Worm (Caenorhabditis elegans) whole organism, L3 larva: ENCODE data around the gene C46F4.3.
A peak's percentile ranks its signal among the peaks of the same experiment; 100 is the strongest.

ENCODE experiments used
- ZK546.5 ChIP-seq: sonication (generic microtip); optimal IDR thresholded peaks from 2 replicates; lab custom pipeline; 2017; ENCODE audit warnings: missing biosample characterization, missing genetic modification characterization
- aly-2 ChIP-seq: fragments of 150-350 bp; optimal IDR thresholded peaks from 2 replicates; lab custom pipeline; 2014; ENCODE audit warnings: missing biosample characterization, missing genetic modification characterization
- ceh-16 ChIP-seq: sonication (generic microtip); optimal IDR thresholded peaks from 2 replicates; lab custom pipeline; 2017; ENCODE audit warnings: missing biosample characterization, missing genetic modification characterization
- ceh-28 ChIP-seq: fragments of 150-350 bp; optimal IDR thresholded peaks from 2 replicates; lab custom pipeline; 2014; ENCODE audit warnings: missing biosample characterization, missing genetic modification reagents, missing genetic modification characterization
- ceh-82 ChIP-seq: fragments of 150-350 bp; optimal IDR thresholded peaks from 2 replicates; lab custom pipeline; 2014; ENCODE audit warnings: missing biosample characterization, missing genetic modification characterization
- egl-5 ChIP-seq: fragments of 150-350 bp; optimal IDR thresholded peaks from 2 replicates; lab custom pipeline; 2017; ENCODE audit warnings: missing biosample characterization, missing genetic modification reagents, missing genetic modification characterization, inconsistent platforms
- elt-1 ChIP-seq: fragments of 150-350 bp; optimal IDR thresholded peaks from 2 replicates; lab custom pipeline; 2014; ENCODE audit warnings: missing biosample characterization, missing genetic modification characterization
- elt-3 ChIP-seq, 3 experiments: fragments of 150-350 bp in 1 of 3; sonication (generic microtip) in 2 of 3; optimal IDR thresholded peaks; 2 replicates in 2 of 3; 4 replicates in 1 of 3; lab custom pipeline; 2014 to 2017; ENCODE audit warnings: missing biosample characterization in 3 of 3, missing genetic modification characterization in 3 of 3
- eor-1 ChIP-seq, 2 experiments: fragments of 150-350 bp; optimal IDR thresholded peaks; 2 replicates each; lab custom pipeline; 2014 to 2018; ENCODE audit warnings: missing biosample characterization in 2 of 2, missing genetic modification characterization in 2 of 2
- fkh-10 ChIP-seq: sonication (generic microtip); optimal IDR thresholded peaks from 2 replicates; lab custom pipeline; 2017; ENCODE audit warnings: missing biosample characterization, missing genetic modification reagents, missing genetic modification characterization
- fkh-2 ChIP-seq: fragments of 150-350 bp; optimal IDR thresholded peaks from 2 replicates; lab custom pipeline; 2014; ENCODE audit warnings: missing biosample characterization, missing genetic modification reagents, missing genetic modification characterization
- fos-1 ChIP-seq: fragments of 150-350 bp; optimal IDR thresholded peaks from 2 replicates; lab custom pipeline; 2014; ENCODE audit warnings: missing biosample characterization, missing genetic modification characterization
- hmg-11 ChIP-seq: sonication (generic microtip); optimal IDR thresholded peaks from 2 replicates; lab custom pipeline; 2016; ENCODE audit warnings: missing genetic modification characterization, missing compliant biosample characterization
- jun-1 ChIP-seq: fragments of 150-350 bp; optimal IDR thresholded peaks from 2 replicates; lab custom pipeline; 2014; ENCODE audit warnings: missing biosample characterization, missing genetic modification reagents, missing genetic modification characterization
- lin-39 ChIP-seq: fragments of 150-350 bp; optimal IDR thresholded peaks from 2 replicates; lab custom pipeline; 2018; ENCODE audit warnings: missing biosample characterization, missing genetic modification reagents, missing genetic modification characterization
- mdl-1 ChIP-seq: fragments of 150-350 bp; optimal IDR thresholded peaks from 2 replicates; lab custom pipeline; 2014; ENCODE audit warnings: missing biosample characterization, missing genetic modification characterization
- mml-1 ChIP-seq: fragments of 150-350 bp; sonication (generic microtip); optimal IDR thresholded peaks from 3 replicates; lab custom pipeline; 2014; ENCODE audit warnings: missing biosample characterization, missing genetic modification characterization
- nfya-1 ChIP-seq: sonication (generic microtip); optimal IDR thresholded peaks from 2 replicates; lab custom pipeline; 2017; ENCODE audit warnings: missing genetic modification characterization, mild to moderate bottlenecking, missing compliant biosample characterization, antibody characterized with exemption, moderate library complexity; ENCODE audit not compliant: insufficient read depth
- nhr-12 ChIP-seq: fragments of 150-350 bp; optimal IDR thresholded peaks from 2 replicates; lab custom pipeline; 2014; ENCODE audit warnings: missing biosample characterization, missing genetic modification characterization
- nhr-28 ChIP-seq: fragments of 150-350 bp; optimal IDR thresholded peaks from 2 replicates; lab custom pipeline; 2014; ENCODE audit warnings: missing biosample characterization, missing genetic modification characterization
- nhr-67 ChIP-seq: fragments of 150-350 bp; optimal IDR thresholded peaks from 2 replicates; lab custom pipeline; 2014; ENCODE audit warnings: missing biosample characterization, missing genetic modification characterization
- pha-4 ChIP-seq: fragments of 150-350 bp; optimal IDR thresholded peaks from 2 replicates; lab custom pipeline; 2014; ENCODE audit warnings: missing biosample characterization, missing genetic modification reagents, missing genetic modification characterization
- pqm-1 ChIP-seq: fragments of 150-350 bp; optimal IDR thresholded peaks from 2 replicates; lab custom pipeline; 2017; ENCODE audit warnings: missing biosample characterization, missing genetic modification characterization, inconsistent platforms
- sea-2 ChIP-seq: fragments of 150-350 bp; sonication (generic microtip); optimal IDR thresholded peaks from 4 replicates; lab custom pipeline; 2014; ENCODE audit warnings: missing biosample characterization, missing genetic modification reagents, missing genetic modification characterization
- snpc-4 ChIP-seq: fragments of 150-350 bp; optimal IDR thresholded peaks from 2 replicates; lab custom pipeline; 2014; ENCODE audit warnings: missing biosample characterization, missing genetic modification characterization
- tbx-2 ChIP-seq: sonication (generic microtip); optimal IDR thresholded peaks from 2 replicates; lab custom pipeline; 2016; ENCODE audit warnings: mild to moderate bottlenecking, missing genetic modification characterization, missing compliant biosample characterization
- unc-62 ChIP-seq: fragments of 150-350 bp; sonication (generic microtip); optimal IDR thresholded peaks from 4 replicates; lab custom pipeline; 2014; ENCODE audit warnings: missing biosample characterization, missing genetic modification reagents, missing genetic modification characterization
- ztf-4 ChIP-seq: fragments of 150-350 bp; optimal IDR thresholded peaks from 2 replicates; lab custom pipeline; 2014; ENCODE audit warnings: missing biosample characterization, missing genetic modification characterization

The C46F4.3 gene

ce11 chrX:5935473-5935872, at the start of gene C46F4.3:
TSS of gene C46F4.3 (plus strand) at chrX:5935773.
- no peak for TF ChIP-seq unc-62 (GFP tag; lab: Kevin White, UChicago)
- no peak for TF ChIP-seq nhr-28 (tag; lab: Kevin White, UChicago)
- TF ChIP-seq ceh-82 (tag; lab: Kevin White, UChicago), result no peak
- no peak for TF ChIP-seq mml-1
- TF ChIP-seq ceh-16 (tag; lab: Kevin White, UChicago), result no peak
- TF ChIP-seq tbx-2 (tag; lab: Kevin White, UChicago), result no peak
- TF ChIP-seq pha-4 (tag; lab: Kevin White, UChicago), result no peak

- TF ChIP-seq eor-1 (tag; optimal IDR thresholded peaks at IDR 0.05; lab: Kevin White, UChicago) (no peak), lin-39 (tag; lab: Kevin White, UChicago) (no peak), hmg-11 (tag; lab: Kevin White, UChicago) (no peak)
Measured at ce11 chrX:5890080-5890479, 45.5 kb upstream of the C46F4.3 start, which contains the start of gene F49E10.2. TSS of gene F49E10.2 (plus strand) at chrX:5890380.

- no peak for TF ChIP-seq elt-1 (tag; lab: Kevin White, UChicago)
- peak; percentile 35 for TF ChIP-seq lin-39 (tag; lab: Kevin White, UChicago)
- peak; percentile 33 for TF ChIP-seq sea-2 (GFP tag; lab: Kevin White, UChicago)
- peak; percentile 93 for TF ChIP-seq fkh-10 (GFP tag; lab: Kevin White, UChicago)
- TF ChIP-seq nfya-1 (tag; lab: Kevin White, UChicago), result peak; percentile 11
Measured at ce11 chrX:5896001-5896400, 39.6 kb upstream of the C46F4.3 start.

ce11 chrX:5897038-5897437, 38.5 kb upstream of the C46F4.3 start, which contains the start of gene tbc-16:
TSS of gene tbc-16 (plus strand) at chrX:5897338.
- no peak for TF ChIP-seq sea-2 (GFP tag; lab: Kevin White, UChicago)
- no peak for TF ChIP-seq lin-39 (tag; lab: Kevin White, UChicago)
- TF ChIP-seq tbx-2 (tag; lab: Kevin White, UChicago), result no peak
- TF ChIP-seq ZK546.5 (tag; lab: Kevin White, UChicago), result no peak
- TF ChIP-seq pha-4 (tag; lab: Kevin White, UChicago), result no peak
- TF ChIP-seq ceh-28 (tag; lab: Kevin White, UChicago), result no peak
- no peak for TF ChIP-seq ztf-4 (tag; lab: Kevin White, UChicago)
- TF ChIP-seq nhr-12 (tag; lab: Kevin White, UChicago), result no peak
- TF ChIP-seq mdl-1 (tag; lab: Kevin White, UChicago), result no peak
- no peak for TF ChIP-seq snpc-4 (tag; lab: Kevin White, UChicago)
- no peak for TF ChIP-seq aly-2 (tag; lab: Kevin White, UChicago)
- no peak for TF ChIP-seq ceh-82 (tag; lab: Kevin White, UChicago)
- no peak for TF ChIP-seq nhr-67
- no peak for TF ChIP-seq fos-1 (tag; lab: Kevin White, UChicago)
- no peak for TF ChIP-seq pqm-1 (tag; lab: Kevin White, UChicago)
- TF ChIP-seq elt-3 (tag; optimal IDR thresholded peaks at IDR 0.05; lab: Kevin White, UChicago), result no peak

- TF ChIP-seq tbx-2 (tag; lab: Kevin White, UChicago) (no peak), elt-1 (tag; lab: Kevin White, UChicago) (no peak), hmg-11 (tag; lab: Kevin White, UChicago) (no peak), pqm-1 (tag; lab: Kevin White, UChicago) (no peak)
Measured at ce11 chrX:5901499-5901898, 34.1 kb upstream of the C46F4.3 start.

ce11 chrX:5903896-5904295, 31.7 kb upstream of the C46F4.3 start:
- TF ChIP-seq nhr-67, result no peak
- no peak for TF ChIP-seq egl-5 (tag; lab: Kevin White, UChicago)
- no peak for TF ChIP-seq ceh-28 (tag; lab: Kevin White, UChicago)
- TF ChIP-seq ztf-4 (tag; lab: Kevin White, UChicago), result no peak
- TF ChIP-seq jun-1 (tag; lab: Kevin White, UChicago), result no peak
- TF ChIP-seq nhr-12 (tag; lab: Kevin White, UChicago), result no peak
- no peak for TF ChIP-seq elt-1 (tag; lab: Kevin White, UChicago)
- TF ChIP-seq fkh-2 (tag; lab: Kevin White, UChicago), result no peak
